Worm (Caenorhabditis elegans) whole organism, L2 larva: ENCODE results near the gene ador-1.

Experiments
- ceh-82 ChIP-seq: fragments of 150-350 bp; optimal IDR thresholded peaks from 2 replicates; lab custom pipeline; 2014; ENCODE audit warnings: missing biosample characterization, missing genetic modification characterization
- elt-3 ChIP-seq: sonication (generic microtip); optimal IDR thresholded peaks from 2 replicates; lab custom pipeline; 2017; ENCODE audit warnings: missing biosample characterization, missing genetic modification characterization
- lin-11 ChIP-seq: fragments of 150-350 bp; sonication (generic microtip); optimal IDR thresholded peaks from 2 replicates; lab custom pipeline; 2014; ENCODE audit warnings: missing biosample characterization, missing genetic modification characterization, inconsistent platforms, mixed read lengths
- lin-13 ChIP-seq: fragments of 150-350 bp; optimal IDR thresholded peaks from 2 replicates; lab custom pipeline; 2014; ENCODE audit warnings: missing biosample characterization, missing genetic modification reagents, missing genetic modification characterization
- lsy-2 ChIP-seq, 2 experiments: fragments of 150-350 bp in 1 of 2; sonication (generic microtip) in 1 of 2; optimal IDR thresholded peaks; 2 replicates each; lab custom pipeline; 2014 to 2017; ENCODE audit warnings: missing biosample characterization in 2 of 2, missing genetic modification characterization in 2 of 2
- nhr-11 ChIP-seq: fragments of 150-350 bp; optimal IDR thresholded peaks from 2 replicates; lab custom pipeline; 2014; ENCODE audit warnings: missing biosample characterization, missing genetic modification characterization
- peb-1 ChIP-seq: fragments of 150-350 bp; optimal IDR thresholded peaks from 2 replicates; lab custom pipeline; 2014; ENCODE audit warnings: missing biosample characterization, missing genetic modification characterization
- sem-4 ChIP-seq: fragments of 150-350 bp; optimal IDR thresholded peaks from 2 replicates; lab custom pipeline; 2014; ENCODE audit warnings: missing biosample characterization, missing genetic modification reagents, missing genetic modification characterization
- unc-39 ChIP-seq: fragments of 150-350 bp; optimal IDR thresholded peaks from 2 replicates; lab custom pipeline; 2014; ENCODE audit warnings: missing biosample characterization, missing genetic modification characterization
- ztf-11 ChIP-seq: sonication (generic microtip); optimal IDR thresholded peaks from 2 replicates; lab custom pipeline; 2017; ENCODE audit warnings: missing biosample characterization, missing genetic modification characterization
- ztf-4 ChIP-seq: fragments of 150-350 bp; optimal IDR thresholded peaks from 2 replicates; lab custom pipeline; 2014; ENCODE audit warnings: missing biosample characterization, missing genetic modification characterization

DNA sequence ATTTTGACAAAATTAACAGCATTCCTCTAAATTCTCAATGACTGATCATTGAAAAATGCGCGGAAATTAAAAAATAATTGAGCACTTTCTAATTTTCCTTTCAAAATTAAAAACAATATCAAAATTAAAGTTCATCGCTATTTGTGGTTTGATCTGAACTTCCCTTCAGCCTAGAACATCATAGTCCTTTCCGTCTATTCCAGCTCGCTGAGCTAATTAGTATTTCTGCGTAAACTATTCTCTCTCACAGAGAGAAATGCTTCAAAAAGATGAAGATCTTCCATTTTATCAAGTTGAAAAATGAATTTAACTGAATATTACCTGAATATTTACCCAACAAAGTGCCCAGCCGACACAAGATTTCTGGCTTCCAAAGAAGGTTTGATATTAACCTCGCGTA is 4.4 kb upstream of the ador-1 start, which contains the start of gene srh-68:
- TF ChIP-seq unc-39 = no peak
- TF ChIP-seq nhr-11 = no peak
- TF ChIP-seq ztf-4 (tag; lab: Kevin White, UChicago) = no peak
- TF ChIP-seq lin-11 (tag; lab: Kevin White, UChicago) = no peak
- TF ChIP-seq lin-13 (GFP tag; lab: Kevin White, UChicago) = no peak
- no peak for TF ChIP-seq lsy-2 (tag; optimal IDR thresholded peaks at IDR 0.05; lab: Kevin White, UChicago)
- TF ChIP-seq sem-4 (tag; lab: Kevin White, UChicago) = no peak
- TF ChIP-seq ceh-82 (tag; lab: Kevin White, UChicago) = no peak
- no peak for TF ChIP-seq ztf-11 (tag; lab: Kevin White, UChicago)
- no peak for TF ChIP-seq elt-3 (tag; lab: Kevin White, UChicago)
- TF ChIP-seq peb-1 (tag; lab: Kevin White, UChicago) = no peak
